Fruit fly (Drosophila melanogaster): ENCODE data around the gene Atg2.
A peak's percentile ranks its signal among the peaks of the same experiment; 100 is the strongest.

Atg2 gene

dm6 chr3L:2765013-2765738 is 9.0 kb upstream of the Atg2 start (continued):
- TF ChIP-seq pdm3 (GFP tag; optimal IDR thresholded peaks at IDR 0.05), result peak; percentile 33
- TF ChIP-seq Hr39 (GFP tag; optimal IDR thresholded peaks at IDR 0.05), result peak; percentile 68
- no peak for TF ChIP-seq CG8632 (GFP tag; optimal IDR thresholded peaks at IDR 0.05)
- TF ChIP-seq svp (GFP tag), result peak; percentile 80
- TF ChIP-seq CG10669 (GFP tag; optimal IDR thresholded peaks at IDR 0.05), result peak; percentile 33
- TF ChIP-seq CG6163 (GFP tag; IDR thresholded peaks at IDR 0.05), result peak; percentile 38; the same call in 1 of the 3 replicates
- no peak for TF ChIP-seq Gug (GFP tag; IDR thresholded peaks at IDR 0.05)
- TF ChIP-seq salr (GFP tag; optimal IDR thresholded peaks at IDR 0.05), result no peak

dm6 chr3L:2765794-2766268 is 8.3 kb upstream of the Atg2 start:
- TF ChIP-seq CG6163 (GFP tag; IDR thresholded peaks at IDR 0.05) (peak; percentile 51; the same call in 1 of the 3 replicates), Eip78C (GFP tag) (no peak), vri (GFP tag; optimal IDR thresholded peaks at IDR 0.05) (peak; percentile 89), ss (GFP tag; optimal IDR thresholded peaks at IDR 0.05) (peak; percentile 36 to 57), Hr4 (GFP tag; optimal IDR thresholded peaks at IDR 0.05) (no peak), CG8119 (GFP tag; IDR thresholded peaks at IDR 0.05) (no peak), CG34406 (GFP tag; optimal IDR thresholded peaks at IDR 0.05) (no peak), eg (GFP tag; IDR thresholded peaks at IDR 0.05) (0 out of 3 replicates have a peak, but pooled peaks have one; percentile 28), CG6276 (GFP tag; optimal IDR thresholded peaks at IDR 0.05) (peak; percentile 40), CG8632 (GFP tag; optimal IDR thresholded peaks at IDR 0.05) (no peak)

dm6 chr3L:2766269-2767088 is 7.7 kb upstream of the Atg2 start, which contains the start of the genes Mrtf and Non2:
Gene Mrtf, minus strand, starts transcription at chr3L:2766536.
Gene Non2, plus strand, starts transcription at chr3L:2766999.
- TF ChIP-seq ss (GFP tag; optimal IDR thresholded peaks at IDR 0.05) (peak in 1 of 2 experiments; percentile 34), CG6854 (GFP tag; optimal IDR thresholded peaks at IDR 0.05) (peak; percentile 20), CG16779 (tag; optimal IDR thresholded peaks at IDR 0.05) (no peak), dsx (GFP tag; optimal IDR thresholded peaks at IDR 0.05; ENCODE audit: poor library complexity, severe bottlenecking) (no peak), CG32006 (GFP tag; optimal IDR thresholded peaks at IDR 0.05) (peak; percentile 63), achi (GFP tag; optimal IDR thresholded peaks at IDR 0.05) (peak; percentile 48), Ets96B (tag; optimal IDR thresholded peaks at IDR 0.05) (peak; percentile 28), spab (GFP tag; optimal IDR thresholded peaks at IDR 0.05) (no peak), CG34406 (GFP tag; optimal IDR thresholded peaks at IDR 0.05) (peak; percentile 42), Blimp-1 (GFP tag; optimal IDR thresholded peaks at IDR 0.05) (no peak), CG6808 (GFP tag; optimal IDR thresholded peaks at IDR 0.05) (no peak), CG3919 (GFP tag; optimal IDR thresholded peaks at IDR 0.05) (peak; percentile 65), Met (GFP tag; optimal IDR thresholded peaks at IDR 0.05) (peak; percentile 65), Hr39 (GFP tag; optimal IDR thresholded peaks at IDR 0.05) (peak; percentile 62), CG8632 (GFP tag; optimal IDR thresholded peaks at IDR 0.05) (peak; percentile 3), Ets21C (GFP tag; optimal IDR thresholded peaks at IDR 0.05) (peak; percentile 57), Eip75B (GFP tag; optimal IDR thresholded peaks at IDR 0.05) (peak; percentile 57), lz (GFP tag; optimal IDR thresholded peaks at IDR 0.05) (peak; percentile 73), Gug (GFP tag; IDR thresholded peaks at IDR 0.05) (0 out of 2 replicates have a peak, but pooled peaks have one; percentile 28), acj6 (GFP tag; optimal IDR thresholded peaks at IDR 0.05) (peak; percentile 66), Eip78C (GFP tag) (peak; percentile 66), CG11762 (GFP tag; optimal IDR thresholded peaks at IDR 0.05; ENCODE audit: insufficient read depth) (peak; percentile 15), vri (GFP tag; optimal IDR thresholded peaks at IDR 0.05) (peak; percentile 45), CG10631 (GFP tag; optimal IDR thresholded peaks at IDR 0.05) (peak; percentile 73), CG9139 (GFP tag; optimal IDR thresholded peaks at IDR 0.05) (peak; percentile 14), CG3032 (tag; optimal IDR thresholded peaks at IDR 0.05) (peak; percentile 66), CG31627 (GFP tag; optimal IDR thresholded peaks at IDR 0.05) (peak; percentile 71), Eip93F (GFP tag; optimal IDR thresholded peaks at IDR 0.05) (no peak), CG11294 (GFP tag; IDR thresholded peaks at IDR 0.05) (no peak; the same call in 1 of the 2 replicates), topi (GFP tag; optimal IDR thresholded peaks at IDR 0.05) (peak; percentile 55), Sox14 (GFP tag; optimal IDR thresholded peaks at IDR 0.05) (peak; percentile 32), Sox15 (GFP tag; optimal IDR thresholded peaks at IDR 0.05) (peak; percentile 3), Sox102F (GFP tag; optimal IDR thresholded peaks at IDR 0.05) (peak; percentile 36), Smox (GFP tag; optimal IDR thresholded peaks at IDR 0.05) (peak; percentile 67)
